Fruit fly (Drosophila melanogaster) whole organism, larva: ENCODE data around the gene spdo.

Experiments used
- noc ChIP-seq: fragments of 200-800 bp; sonication (Bioruptor generic); optimal IDR thresholded peaks from 3 replicates; lab custom pipeline; 2019; ENCODE audit warnings: missing biosample characterization, mild to moderate bottlenecking, missing genetic modification characterization, moderate library complexity

Gene spdo

dm6 chr3R:30507723-30508122 is 31.2 kb downstream of the spdo start, which contains the start of gene CG34041:
TSS of gene CG34041 (plus strand) at chr3R:30508023.
- TF ChIP-seq noc (tag; lab: Kevin White, UChicago): no peak

- TF ChIP-seq noc (tag; lab: Kevin White, UChicago): no peak
Observed at dm6 chr3R:30512114-30512513, 35.6 kb downstream of the spdo start, which contains the start of gene PH4alphaNE2. TSS of gene PH4alphaNE2 (minus strand) at chr3R:30512214.

- no peak for TF ChIP-seq noc (tag; lab: Kevin White, UChicago)
Observed at dm6 chr3R:30514255-30514827, 37.9 kb downstream of the spdo start, which contains the start of the genes CG31524 and CG9698. TSS of gene CG31524 (minus strand) at chr3R:30514355. TSS of gene CG9698 (plus strand) at chr3R:30514777.

dm6 chr3R:30518274-30518873 is 41.9 kb downstream of the spdo start:
- no peak for TF ChIP-seq noc (tag; lab: Kevin White, UChicago)

dm6 chr3R:30525629-30526028 is 49.1 kb downstream of the spdo start:
- no peak for TF ChIP-seq noc (tag; lab: Kevin White, UChicago)

dm6 chr3R:30526799-30527465 is 50.4 kb downstream of the spdo start, which contains the start of gene jdp:
TSS of gene jdp (minus strand) at chr3R:30527037.
- TF ChIP-seq noc (tag; lab: Kevin White, UChicago): no peak
